Fruit fly (Drosophila melanogaster) whole organism, adult: ENCODE results near the gene CG43445.

Experiments
- CG33017 ChIP-seq: fragments of 200-800 bp; sonication (Bioruptor generic); optimal IDR thresholded peaks from 2 replicates; lab custom pipeline; 2018; ENCODE audit warnings: missing biosample characterization, mild to moderate bottlenecking, missing genetic modification characterization, moderate library complexity
- CG7045 ChIP-seq: fragments of 200-800 bp; sonication (Bioruptor generic); optimal IDR thresholded peaks from 2 replicates; lab custom pipeline; 2017; ENCODE audit warnings: missing biosample characterization, mild to moderate bottlenecking, missing genetic modification characterization
- CG7101 ChIP-seq: fragments of 200-800 bp; sonication (Bioruptor generic); optimal IDR thresholded peaks from 2 replicates; lab custom pipeline; 2018; ENCODE audit warnings: missing biosample characterization, mild to moderate bottlenecking, missing genetic modification characterization, moderate library complexity
- Hr96 ChIP-seq: fragments of 200-800 bp; sonication (Bioruptor generic); optimal IDR thresholded peaks from 2 replicates; lab custom pipeline; 2016; ENCODE audit warnings: missing biosample characterization, missing genetic modification characterization
- Mnt ChIP-seq: fragments of 200-800 bp; sonication (Bioruptor generic); optimal IDR thresholded peaks from 2 replicates; lab custom pipeline; 2016; ENCODE audit warnings: missing biosample characterization, mild to moderate bottlenecking, missing genetic modification characterization
- bab1 ChIP-seq: fragments of 200-800 bp; sonication (Bioruptor generic); optimal IDR thresholded peaks from 3 replicates; lab custom pipeline; 2019; ENCODE audit warnings: missing biosample characterization, mild to moderate bottlenecking, missing genetic modification characterization, moderate library complexity
- kay ChIP-seq: fragments of 200-800 bp; sonication (Bioruptor generic); peaks from one replicate; lab custom pipeline; 2016; ENCODE audit warnings: missing biosample characterization, missing genetic modification characterization, borderline replicate concordance

- no peak for TF ChIP-seq kay (GFP tag; lab: Kevin White, UChicago)
- TF ChIP-seq CG7101 (tag; lab: Kevin White, UChicago), result no peak
- no peak for TF ChIP-seq Hr96 (GFP tag; lab: Kevin White, UChicago)
- TF ChIP-seq CG7045 (GFP tag; lab: Kevin White, UChicago), result no peak
- no peak for TF ChIP-seq CG33017 (tag; lab: Kevin White, UChicago)
- no peak for TF ChIP-seq bab1
- TF ChIP-seq Mnt (GFP tag; lab: Kevin White, UChicago), result no peak
These were observed 29.9 kb downstream of the CG43445 start for dm6 chr3R:17941086-17941485.
